Worm (Caenorhabditis elegans) whole organism, young adult: ENCODE measurements around the gene kin-26.

Source experiments
- B0019.2 ChIP-seq: fragments of 200-800 bp; sonication (Bioruptor generic); conservative IDR thresholded peaks from 2 replicates; pipeline ENCODE4 v1.3.6; 2022; ENCODE audit warnings: missing genetic modification reagents, missing genetic modification characterization, missing compliant biosample characterization
- C06A6.2 ChIP-seq: fragments of 200-800 bp; sonication (Bioruptor generic); conservative IDR thresholded peaks from 2 replicates; pipeline ENCODE4 v1.3.6; 2022; ENCODE audit warnings: missing genetic modification characterization, missing compliant biosample characterization
- F37B4.10 ChIP-seq: fragments of 200-800 bp; sonication (Bioruptor generic); IDR thresholded peaks from 2 replicates; pipeline ENCODE4 v1.3.6; 2022; ENCODE audit warnings: missing genetic modification characterization, missing compliant biosample characterization
- F39B2.1 ChIP-seq: fragments of 200-800 bp; sonication (Bioruptor generic); IDR thresholded peaks from 2 replicates; pipeline ENCODE4 v1.3.6; 2022; ENCODE audit warnings: missing genetic modification reagents, missing genetic modification characterization, missing compliant biosample characterization
- K12H6.12 ChIP-seq: fragments of 200-800 bp; sonication (Bioruptor generic); optimal IDR thresholded peaks from 2 replicates; lab custom pipeline; 2018; ENCODE audit warnings: mild to moderate bottlenecking, missing genetic modification characterization, missing compliant biosample characterization
- T26A5.8 ChIP-seq: sonication (generic microtip); optimal IDR thresholded peaks from 2 replicates; lab custom pipeline; 2016; ENCODE audit warnings: missing genetic modification characterization, missing compliant biosample characterization
- Y53G8AR.9 ChIP-seq: fragments of 200-800 bp; sonication (Bioruptor generic); conservative IDR thresholded peaks from 2 replicates; pipeline ENCODE4 v1.3.6; 2022; ENCODE audit warnings: missing genetic modification reagents, missing genetic modification characterization, missing compliant biosample characterization
- Y56A3A.18 ChIP-seq: fragments of 200-800 bp; sonication (Bioruptor generic); IDR thresholded peaks from 2 replicates; pipeline ENCODE4 v1.3.6; 2022; ENCODE audit warnings: missing genetic modification reagents, missing genetic modification characterization, missing compliant biosample characterization
- athp-1 ChIP-seq: sonication (generic microtip); optimal IDR thresholded peaks from 2 replicates; lab custom pipeline; 2017; ENCODE audit warnings: mild to moderate bottlenecking, missing genetic modification characterization, missing compliant biosample characterization
- cebp-2 ChIP-seq: fragments of 200-800 bp; sonication (Bioruptor generic); IDR thresholded peaks from 2 replicates; pipeline ENCODE4 v1.3.6; 2022; ENCODE audit warnings: missing genetic modification characterization, missing compliant biosample characterization
- ceh-27 ChIP-seq: fragments of 200-800 bp; sonication (Bioruptor generic); optimal IDR thresholded peaks from 2 replicates; lab custom pipeline; 2018; ENCODE audit warnings: mild to moderate bottlenecking, missing genetic modification characterization, moderate library complexity, missing compliant biosample characterization
- ceh-40 ChIP-seq: fragments of 200-800 bp; sonication (Bioruptor generic); IDR thresholded peaks from 2 replicates; pipeline ENCODE4 v1.3.6; 2022; ENCODE audit warnings: missing genetic modification characterization, missing compliant biosample characterization
- ceh-79 ChIP-seq: sonication (generic microtip); optimal IDR thresholded peaks from 2 replicates; lab custom pipeline; 2017; ENCODE audit warnings: mild to moderate bottlenecking, missing genetic modification characterization, missing compliant biosample characterization
- dpff-1 ChIP-seq: sonication (generic microtip); optimal IDR thresholded peaks from 2 replicates; lab custom pipeline; 2017; ENCODE audit warnings: mild to moderate bottlenecking, missing genetic modification characterization, missing compliant biosample characterization
- efl-1 ChIP-seq: fragments of 150-350 bp; optimal IDR thresholded peaks from 2 replicates; lab custom pipeline; 2014; ENCODE audit warnings: missing biosample characterization, missing genetic modification reagents, missing genetic modification characterization
- egl-44 ChIP-seq: fragments of 200-800 bp; sonication (Bioruptor generic); IDR thresholded peaks from 2 replicates; pipeline ENCODE4 v1.3.6; 2022; ENCODE audit warnings: missing genetic modification reagents, missing genetic modification characterization, missing compliant biosample characterization
- ets-4 ChIP-seq: fragments of 200-800 bp; sonication (Bioruptor generic); optimal IDR thresholded peaks from 2 replicates; lab custom pipeline; 2018; ENCODE audit warnings: mild to moderate bottlenecking, missing genetic modification characterization, missing compliant biosample characterization
- fkh-3 ChIP-seq: sonication (generic microtip); optimal IDR thresholded peaks from 2 replicates; lab custom pipeline; 2016; ENCODE audit warnings: mild to moderate bottlenecking, missing genetic modification characterization, missing compliant biosample characterization
- hmg-20 ChIP-seq: fragments of 200-800 bp; sonication (Bioruptor generic); IDR thresholded peaks from 2 replicates; pipeline ENCODE4 v1.3.6; 2022; ENCODE audit warnings: missing genetic modification reagents, missing genetic modification characterization, missing compliant biosample characterization
- hrde-1 ChIP-seq: sonication (generic microtip); optimal IDR thresholded peaks from 2 replicates; lab custom pipeline; 2016; ENCODE audit warnings: missing genetic modification characterization, mild to moderate bottlenecking, missing compliant biosample characterization, moderate library complexity, missing genotype, missing genetic modification reagents, borderline replicate concordance
- let-526 ChIP-seq: fragments of 200-800 bp; sonication (Bioruptor generic); IDR thresholded peaks from 2 replicates; pipeline ENCODE4 v1.3.6; 2022; ENCODE audit warnings: missing genetic modification reagents, missing genetic modification characterization, missing compliant biosample characterization
- lin-26 ChIP-seq: fragments of 200-800 bp; sonication (Bioruptor generic); IDR thresholded peaks from 2 replicates; pipeline ENCODE4 v1.3.6; 2022; ENCODE audit warnings: missing genetic modification reagents, missing genetic modification characterization, missing compliant biosample characterization
- lin-40 ChIP-seq: sonication (generic microtip); optimal IDR thresholded peaks from 2 replicates; lab custom pipeline; 2016; ENCODE audit warnings: missing genetic modification characterization, mild to moderate bottlenecking, missing compliant biosample characterization, missing genotype, missing genetic modification reagents
- lsl-1 ChIP-seq: fragments of 200-800 bp; sonication (Bioruptor generic); optimal IDR thresholded peaks from 2 replicates; lab custom pipeline; 2018; ENCODE audit warnings: mild to moderate bottlenecking, missing genetic modification characterization, moderate library complexity, missing compliant biosample characterization
- madf-10 ChIP-seq: sonication (generic microtip); optimal IDR thresholded peaks from 2 replicates; lab custom pipeline; 2016; ENCODE audit warnings: mild to moderate bottlenecking, missing genetic modification characterization, missing compliant biosample characterization
- mes-4 ChIP-seq: sonication (generic microtip); optimal IDR thresholded peaks from 2 replicates; lab custom pipeline; 2016; ENCODE audit warnings: missing genotype, missing genetic modification characterization, missing compliant biosample characterization
- nfyb-1 ChIP-seq: fragments of 200-800 bp; sonication (Bioruptor generic); IDR thresholded peaks from 2 replicates; pipeline ENCODE4 v1.3.6; 2022; ENCODE audit warnings: missing genetic modification reagents, missing genetic modification characterization, missing compliant biosample characterization
- nhr-120 ChIP-seq: fragments of 200-800 bp; sonication (Bioruptor generic); IDR thresholded peaks from 2 replicates; pipeline ENCODE4 v1.3.6; 2022; ENCODE audit warnings: missing genetic modification characterization, missing compliant biosample characterization
- nhr-27 ChIP-seq: fragments of 200-800 bp; sonication (Bioruptor generic); optimal IDR thresholded peaks from 2 replicates; lab custom pipeline; 2018; ENCODE audit warnings: mild to moderate bottlenecking, missing genetic modification characterization, moderate library complexity, missing compliant biosample characterization
- snpc-3.4 ChIP-seq: sonication (generic microtip); optimal IDR thresholded peaks from 2 replicates; lab custom pipeline; 2017; ENCODE audit warnings: missing genetic modification characterization, mild to moderate bottlenecking, missing compliant biosample characterization, antibody characterized with exemption, moderate library complexity, missing genotype, missing genetic modification reagents
- snpc-4 ChIP-seq, 5 experiments: fragments of 150-350 bp in 1 of 5; sonication (generic microtip) in 4 of 5; optimal IDR thresholded peaks; 2 replicates each; lab custom pipeline; 2014 to 2018; ENCODE audit warnings: missing genetic modification characterization in 5 of 5, missing biosample characterization in 3 of 5, antibody characterized with exemption in 2 of 5, mild to moderate bottlenecking in 2 of 5, missing compliant biosample characterization in 2 of 5, missing genotype in 2 of 5, moderate library complexity in 2 of 5, missing genetic modification reagents in 1 of 5
- somi-1 ChIP-seq: fragments of 200-800 bp; sonication (Bioruptor generic); optimal IDR thresholded peaks from 2 replicates; lab custom pipeline; 2018; ENCODE audit warnings: mild to moderate bottlenecking, missing genetic modification characterization, missing compliant biosample characterization
- tbp1 ChIP-seq: fragments of 200-800 bp; sonication (Bioruptor generic); optimal IDR thresholded peaks from 2 replicates; lab custom pipeline; 2018; ENCODE audit warnings: mild to moderate bottlenecking, missing genetic modification characterization, missing compliant biosample characterization
- tlf-1 ChIP-seq: fragments of 200-800 bp; sonication (Bioruptor generic); optimal IDR thresholded peaks from 2 replicates; lab custom pipeline; 2018; ENCODE audit warnings: mild to moderate bottlenecking, missing genetic modification characterization, missing compliant biosample characterization
- xnd-1 ChIP-seq: sonication (generic microtip); optimal IDR thresholded peaks from 2 replicates; lab custom pipeline; 2016; ENCODE audit warnings: missing genotype, missing genetic modification reagents, missing genetic modification characterization, missing compliant biosample characterization
- ztf-25 ChIP-seq: fragments of 200-800 bp; sonication (Bioruptor generic); IDR thresholded peaks from 2 replicates; pipeline ENCODE4 v1.3.6; 2022; ENCODE audit warnings: missing genetic modification reagents, missing genetic modification characterization, missing compliant biosample characterization

kin-26 gene

ce11 chrIV:7870451-7870850 is 7.2 kb downstream of the kin-26 start, which contains the start of gene T06C10.3:
Gene T06C10.3, plus strand, starts transcription at chrIV:7870751.
- TF ChIP-seq cebp-2 (GFP tag; lab: Robert Waterston, UW) (no peak), F39B2.1 (GFP tag; lab: Robert Waterston, UW) (no peak), ceh-40 (no peak), efl-1 (GFP tag; lab: Kevin White, UChicago) (no peak)

DNA sequence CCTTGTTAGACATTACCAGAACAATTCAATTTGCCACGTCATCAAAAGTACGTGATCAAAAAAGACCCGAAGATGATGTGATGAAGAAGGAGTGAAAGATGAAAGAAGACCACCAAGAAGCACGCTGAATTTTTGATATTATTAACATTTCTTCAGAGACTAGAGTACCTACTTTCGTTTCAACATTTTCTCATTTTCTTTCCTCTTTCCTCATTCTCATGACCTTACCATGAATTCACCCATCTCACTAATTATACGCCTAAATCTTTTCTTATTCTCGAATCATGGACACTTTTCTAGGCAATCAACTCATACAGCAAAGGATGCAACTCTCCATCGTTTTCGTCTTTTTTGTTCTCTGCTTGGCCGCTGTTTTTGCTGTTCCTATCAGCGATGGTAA is 9.1 kb downstream of the kin-26 start, which contains the start of gene flp-10:
Gene flp-10, plus strand, starts transcription at position 301 of the 400 bp plus-strand sequence.
- no peak for TF ChIP-seq ceh-79 (tag; lab: Kevin White, UChicago)
- TF ChIP-seq ceh-27: no peak
- TF ChIP-seq efl-1 (GFP tag; lab: Kevin White, UChicago): no peak
- no peak for TF ChIP-seq hrde-1 (tag; lab: Kevin White, UChicago)

- TF ChIP-seq somi-1 (GFP tag; lab: Kevin White, UChicago) (no peak), lsl-1 (GFP tag; lab: Kevin White, UChicago) (no peak), lin-40 (no peak), tlf-1 (GFP tag; lab: Kevin White, UChicago) (no peak), fkh-3 (tag; lab: Kevin White, UChicago) (no peak), K12H6.12 (no peak), ztf-25 (GFP tag; lab: Robert Waterston, UW) (no peak), T26A5.8 (tag; lab: Kevin White, UChicago) (no peak), cebp-2 (GFP tag; lab: Robert Waterston, UW) (no peak), snpc-3.4 (no peak), hmg-20 (GFP tag; lab: Robert Waterston, UW) (no peak), C06A6.2 (GFP tag; lab: Robert Waterston, UW) (no peak), snpc-4 (GFP tag; optimal IDR thresholded peaks at IDR 0.05; lab: Kevin White, UChicago) (no peak), snpc-4 (tag; optimal IDR thresholded peaks at IDR 0.05; lab: Kevin White, UChicago) (no peak), tbp1 (GFP tag; lab: Kevin White, UChicago) (no peak)
- TF ChIP-seq, all 124 proteins: peak for 0
Measured at ce11 chrIV:7851291-7851690, 26.4 kb downstream of the kin-26 start.

ce11 chrIV:7850329-7850728 is 27.4 kb downstream of the kin-26 start:
- TF ChIP-seq athp-1 (tag; lab: Kevin White, UChicago) (no peak), nhr-27 (tag; lab: Kevin White, UChicago) (no peak), xnd-1 (tag; lab: Kevin White, UChicago) (no peak), mes-4 (no peak), nhr-120 (GFP tag; lab: Robert Waterston, UW) (no peak), snpc-3.4 (no peak), lin-26 (GFP tag; lab: Robert Waterston, UW) (no peak), nfyb-1 (GFP tag; lab: Robert Waterston, UW) (no peak), egl-44 (GFP tag; lab: Robert Waterston, UW) (no peak), efl-1 (GFP tag; lab: Kevin White, UChicago) (no peak), madf-10 (tag; lab: Kevin White, UChicago) (no peak), ets-4 (no peak), dpff-1 (tag; lab: Kevin White, UChicago) (no peak), let-526 (no peak), ceh-40 (no peak), Y53G8AR.9 (GFP tag; lab: Robert Waterston, UW) (no peak), Y56A3A.18 (GFP tag; lab: Robert Waterston, UW) (no peak), B0019.2 (GFP tag; lab: Robert Waterston, UW) (no peak), F37B4.10 (GFP tag; lab: Robert Waterston, UW) (no peak)
